Worm (Caenorhabditis elegans) whole organism, L1 larva: ENCODE data around the gene dlc-5.

ENCODE experiments used
- C04F5.9 ChIP-seq: sonication (generic microtip); optimal IDR thresholded peaks from 2 replicates; lab custom pipeline; 2016; ENCODE audit warnings: missing genetic modification characterization, missing compliant biosample characterization
- C16A3.4 ChIP-seq: fragments of 150-350 bp; optimal IDR thresholded peaks from 2 replicates; lab custom pipeline; 2014; ENCODE audit warnings: missing biosample characterization, missing genetic modification characterization
- F16B12.6 ChIP-seq: fragments of 150-350 bp; optimal IDR thresholded peaks from 2 replicates; lab custom pipeline; 2014; ENCODE audit warnings: missing biosample characterization, missing genetic modification characterization
- Y116A8C.19 ChIP-seq: sonication (generic microtip); optimal IDR thresholded peaks from 2 replicates; lab custom pipeline; 2016; ENCODE audit warnings: missing compliant biosample characterization, missing genetic modification characterization, borderline replicate concordance
- aha-1 ChIP-seq: fragments of 150-350 bp; optimal IDR thresholded peaks from 2 replicates; lab custom pipeline; 2014; ENCODE audit warnings: missing biosample characterization, missing genetic modification characterization
- aly-2 ChIP-seq: fragments of 150-350 bp; optimal IDR thresholded peaks from 2 replicates; lab custom pipeline; 2014; ENCODE audit warnings: missing biosample characterization, missing genetic modification characterization
- ceh-63 ChIP-seq: fragments of 200-800 bp; sonication (Bioruptor generic); optimal IDR thresholded peaks from 2 replicates; lab custom pipeline; 2018; ENCODE audit warnings: mild to moderate bottlenecking, missing genetic modification characterization, missing compliant biosample characterization
- ceh-82 ChIP-seq, 3 experiments: fragments of 150-350 bp in 1 of 3; sonication (generic microtip) in 2 of 3; optimal IDR thresholded peaks; 2 replicates each; lab custom pipeline; 2014 to 2017; ENCODE audit warnings: missing biosample characterization in 3 of 3, missing genetic modification characterization in 3 of 3
- ceh-88 ChIP-seq: fragments of 200-800 bp; sonication (Bioruptor generic); IDR thresholded peaks from 2 replicates; pipeline ENCODE4 v1.3.6; 2022; ENCODE audit warnings: missing genetic modification characterization, missing compliant biosample characterization
- ces-1 ChIP-seq: fragments of 150-350 bp; optimal IDR thresholded peaks from 2 replicates; lab custom pipeline; 2014; ENCODE audit warnings: missing biosample characterization, missing genetic modification reagents, missing genetic modification characterization
- dpl-1 ChIP-seq, 3 experiments: fragments of 150-350 bp in 2 of 3; sonication (generic microtip) in 1 of 3; optimal IDR thresholded peaks; 2 replicates each; lab custom pipeline; 2014 to 2017; ENCODE audit warnings: missing biosample characterization in 3 of 3, missing genetic modification characterization in 3 of 3, missing genetic modification reagents in 3 of 3
- dsc-1 ChIP-seq: sonication (generic microtip); optimal IDR thresholded peaks from 2 replicates; lab custom pipeline; 2016; ENCODE audit warnings: mild to moderate bottlenecking, missing genetic modification characterization, missing compliant biosample characterization
- elt-2 ChIP-seq: sonication (generic microtip); optimal IDR thresholded peaks from 2 replicates; lab custom pipeline; 2016; ENCODE audit warnings: missing genetic modification characterization, mild to moderate bottlenecking, inconsistent platforms, missing compliant biosample characterization, missing genetic modification reagents
- fkh-10 ChIP-seq: sonication (generic microtip); optimal IDR thresholded peaks from 2 replicates; lab custom pipeline; 2017; ENCODE audit warnings: missing biosample characterization, missing genetic modification reagents, missing genetic modification characterization
- fkh-8 ChIP-seq: sonication (generic microtip); optimal IDR thresholded peaks from 2 replicates; lab custom pipeline; 2016; ENCODE audit warnings: mild to moderate bottlenecking, missing genetic modification characterization, missing compliant biosample characterization
- hlh-17 ChIP-seq: fragments of 200-800 bp; sonication (Bioruptor generic); optimal IDR thresholded peaks from 2 replicates; lab custom pipeline; 2018; ENCODE audit warnings: missing genetic modification characterization, mild to moderate bottlenecking, missing compliant biosample characterization, moderate library complexity, borderline replicate concordance
- hlh-4 ChIP-seq: sonication (generic microtip); optimal IDR thresholded peaks from 2 replicates; lab custom pipeline; 2016; ENCODE audit warnings: mild to moderate bottlenecking, missing genetic modification characterization, missing compliant biosample characterization
- hpl-2 ChIP-seq: fragments of 150-350 bp; optimal IDR thresholded peaks from 2 replicates; lab custom pipeline; 2014; ENCODE audit warnings: missing biosample characterization, missing genetic modification reagents, missing genetic modification characterization
- irx-1 ChIP-seq: sonication (generic microtip); optimal IDR thresholded peaks from 2 replicates; lab custom pipeline; 2016; ENCODE audit warnings: missing genetic modification characterization, missing compliant biosample characterization
- jun-1 ChIP-seq: fragments of 150-350 bp; optimal IDR thresholded peaks from 2 replicates; lab custom pipeline; 2014; ENCODE audit warnings: missing biosample characterization, missing genetic modification reagents, missing genetic modification characterization
- lin-13 ChIP-seq: fragments of 150-350 bp; optimal IDR thresholded peaks from 2 replicates; lab custom pipeline; 2014; ENCODE audit warnings: missing biosample characterization, missing genetic modification reagents, missing genetic modification characterization
- lin-14 ChIP-seq: fragments of 200-800 bp; sonication (Bioruptor generic); optimal IDR thresholded peaks from 2 replicates; lab custom pipeline; 2018; ENCODE audit warnings: mild to moderate bottlenecking, missing genetic modification characterization, moderate library complexity, missing compliant biosample characterization
- lin-15B ChIP-seq: fragments of 150-350 bp; sonication (generic microtip); optimal IDR thresholded peaks from 3 replicates; lab custom pipeline; 2014; ENCODE audit warnings: missing biosample characterization, missing genetic modification characterization
- lin-35 ChIP-seq, 2 experiments: fragments of 150-350 bp; optimal IDR thresholded peaks; 2 replicates each; lab custom pipeline; 2014; ENCODE audit warnings: missing biosample characterization in 2 of 2, missing genetic modification characterization in 2 of 2, missing genetic modification reagents in 2 of 2
- lin-39 ChIP-seq: fragments of 150-350 bp; optimal IDR thresholded peaks from 2 replicates; lab custom pipeline; 2014; ENCODE audit warnings: missing biosample characterization, missing genetic modification reagents, missing genetic modification characterization
- lsy-2 ChIP-seq, 2 experiments: fragments of 150-350 bp; optimal IDR thresholded peaks; 2 replicates each; lab custom pipeline; 2014; ENCODE audit warnings: missing biosample characterization in 2 of 2, missing genetic modification characterization in 2 of 2
- nhr-28 ChIP-seq: fragments of 150-350 bp; optimal IDR thresholded peaks from 2 replicates; lab custom pipeline; 2014; ENCODE audit warnings: missing biosample characterization, missing genetic modification characterization
- nhr-76 ChIP-seq: sonication (generic microtip); optimal IDR thresholded peaks from 2 replicates; lab custom pipeline; 2017; ENCODE audit warnings: missing biosample characterization, missing genetic modification characterization
- nhr-84 ChIP-seq: sonication (generic microtip); optimal IDR thresholded peaks from 2 replicates; lab custom pipeline; 2017; ENCODE audit warnings: missing biosample characterization, missing genetic modification characterization
- nhr-85 ChIP-seq: sonication (generic microtip); peaks from one replicate; lab custom pipeline; 2016; ENCODE audit warnings: missing genetic modification characterization, inconsistent platforms, missing compliant biosample characterization
- pax-3 ChIP-seq: fragments of 200-800 bp; sonication (Bioruptor generic); optimal IDR thresholded peaks from 2 replicates; lab custom pipeline; 2018; ENCODE audit warnings: mild to moderate bottlenecking, missing genetic modification characterization, moderate library complexity, missing compliant biosample characterization
- rnt-1 ChIP-seq: sonication (generic microtip); optimal IDR thresholded peaks from 2 replicates; lab custom pipeline; 2016; ENCODE audit warnings: mild to moderate bottlenecking, missing genetic modification characterization, moderate library complexity, missing compliant biosample characterization
- skn-1 ChIP-seq: fragments of 150-350 bp; optimal IDR thresholded peaks from 2 replicates; lab custom pipeline; 2014; ENCODE audit warnings: missing biosample characterization, missing genetic modification characterization
- sox-4 ChIP-seq: sonication (generic microtip); optimal IDR thresholded peaks from 2 replicates; lab custom pipeline; 2016; ENCODE audit warnings: missing genetic modification characterization, missing compliant biosample characterization
- swsn-7 ChIP-seq: sonication (generic microtip); optimal IDR thresholded peaks from 2 replicates; lab custom pipeline; 2016; ENCODE audit warnings: missing genetic modification characterization, missing compliant biosample characterization
- tbx-2 ChIP-seq: sonication (generic microtip); optimal IDR thresholded peaks from 2 replicates; lab custom pipeline; 2016; ENCODE audit warnings: missing genetic modification characterization, missing compliant biosample characterization
- tlp-1 ChIP-seq: fragments of 150-350 bp; optimal IDR thresholded peaks from 2 replicates; lab custom pipeline; 2014; ENCODE audit warnings: missing biosample characterization, missing genetic modification characterization
- unc-130 ChIP-seq: fragments of 150-350 bp; optimal IDR thresholded peaks from 2 replicates; lab custom pipeline; 2017; ENCODE audit warnings: missing biosample characterization, missing genetic modification characterization, inconsistent platforms
- unc-62 ChIP-seq: fragments of 150-350 bp; optimal IDR thresholded peaks from 2 replicates; lab custom pipeline; 2014; ENCODE audit warnings: missing biosample characterization, missing genetic modification reagents, missing genetic modification characterization
- zip-4 ChIP-seq: fragments of 200-800 bp; sonication (Bioruptor generic); optimal IDR thresholded peaks from 2 replicates; lab custom pipeline; 2018; ENCODE audit warnings: mild to moderate bottlenecking, missing genetic modification characterization, moderate library complexity, missing compliant biosample characterization
- ztf-4 ChIP-seq: fragments of 150-350 bp; optimal IDR thresholded peaks from 2 replicates; lab custom pipeline; 2014; ENCODE audit warnings: missing biosample characterization, missing genetic modification characterization

The dlc-5 gene

DNA sequence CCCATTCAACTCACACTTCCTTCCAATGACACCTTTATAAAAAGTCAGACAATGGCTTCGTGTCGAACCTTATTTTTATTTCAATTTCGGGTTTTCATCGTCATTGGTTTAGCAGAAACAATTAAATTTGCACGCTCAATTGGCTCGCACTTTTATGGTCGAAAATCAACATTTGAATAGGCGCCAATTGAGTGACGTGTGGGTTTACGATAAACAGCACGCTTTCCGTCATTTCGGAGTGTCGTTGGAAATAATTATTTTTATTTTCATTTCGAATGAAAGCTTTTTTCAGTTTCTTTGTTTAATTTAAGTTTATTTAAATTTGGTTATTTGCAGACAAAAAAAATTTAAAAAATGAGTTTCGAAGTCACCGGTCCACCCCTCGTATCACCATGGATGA lies 22.9 kb upstream of the dlc-5 start, which contains the start of gene exos-2 (continued):
- peak; percentile 76 for TF ChIP-seq nhr-85 (tag; lab: Kevin White, UChicago)
- no peak for TF ChIP-seq aha-1 (tag; lab: Kevin White, UChicago)
- no peak for TF ChIP-seq sox-4
- no peak for TF ChIP-seq unc-62 (GFP tag; lab: Kevin White, UChicago)
- peak; percentile 60 for TF ChIP-seq tbx-2
- peak; percentile 53 for TF ChIP-seq aly-2
- peak; percentile 47 for TF ChIP-seq dsc-1 (tag; lab: Kevin White, UChicago)
- peak; percentile 70 for TF ChIP-seq C16A3.4 (tag; lab: Kevin White, UChicago)
- no peak for TF ChIP-seq lin-14 (GFP tag; lab: Kevin White, UChicago)
- TF ChIP-seq dpl-1 (GFP tag; optimal IDR thresholded peaks at IDR 0.05; lab: Kevin White, UChicago): peak; percentile 95 to 97 (median 96)
- no peak for TF ChIP-seq pax-3 (tag; lab: Kevin White, UChicago)
- TF ChIP-seq ztf-4: no peak
- no peak for TF ChIP-seq Y116A8C.19
- TF ChIP-seq skn-1 (tag; lab: Kevin White, UChicago): peak; percentile 36
- TF ChIP-seq nhr-76 (tag; lab: Kevin White, UChicago): no peak
- peak; percentile 63 for TF ChIP-seq swsn-7 (tag; lab: Kevin White, UChicago)
- TF ChIP-seq irx-1 (tag; lab: Kevin White, UChicago): peak; percentile 41
- peak; percentile 54 for TF ChIP-seq lin-13
- peak; percentile 32; the same call in 1 of the 2 replicates for TF ChIP-seq ceh-88 (GFP tag; lab: Robert Waterston, UW)
- no peak for TF ChIP-seq jun-1 (tag; lab: Kevin White, UChicago)
- TF ChIP-seq zip-4 (GFP tag; lab: Kevin White, UChicago): no peak
- TF ChIP-seq hlh-4: no peak
- TF ChIP-seq rnt-1 (tag; lab: Kevin White, UChicago): peak; percentile 80
- TF ChIP-seq nhr-28 (tag; lab: Kevin White, UChicago): no peak
- TF ChIP-seq ceh-82 (tag; optimal IDR thresholded peaks at IDR 0.05; lab: Kevin White, UChicago): peak; percentile 53 to 75 (median 55)
- TF ChIP-seq tlp-1: no peak
- TF ChIP-seq elt-2 (tag; lab: Kevin White, UChicago): no peak
- TF ChIP-seq hpl-2 (GFP tag; lab: Kevin White, UChicago): no peak
- peak; percentile 61 for TF ChIP-seq F16B12.6 (tag; lab: Kevin White, UChicago)
- TF ChIP-seq ceh-63 (GFP tag; lab: Kevin White, UChicago): no peak
- peak; percentile 19 for TF ChIP-seq C04F5.9 (tag; lab: Kevin White, UChicago)
- no peak for TF ChIP-seq fkh-10 (GFP tag; lab: Kevin White, UChicago)
- no peak for TF ChIP-seq hlh-17 (GFP tag; lab: Kevin White, UChicago)
- TF ChIP-seq lin-15B: peak; percentile 73

ce11 chrIV:6416553-6416952 lies 21.5 kb upstream of the dlc-5 start, which contains the start of gene Y73B6BL.22:
TSS of gene Y73B6BL.22 (minus strand) at chrIV:6416653.
- TF ChIP-seq C04F5.9 (tag; lab: Kevin White, UChicago): no peak
- no peak for TF ChIP-seq lin-39 (tag; lab: Kevin White, UChicago)

ce11 chrIV:6417612-6418011 lies 20.4 kb upstream of the dlc-5 start:
- TF ChIP-seq hpl-2 (GFP tag; lab: Kevin White, UChicago): no peak
- TF ChIP-seq fkh-8 (tag; lab: Kevin White, UChicago): no peak
- no peak for TF ChIP-seq ceh-88 (GFP tag; lab: Robert Waterston, UW)
- TF ChIP-seq unc-130: no peak
- TF ChIP-seq lsy-2 (tag; optimal IDR thresholded peaks at IDR 0.05; lab: Kevin White, UChicago): no peak
- TF ChIP-seq nhr-84 (tag; lab: Kevin White, UChicago): no peak
- TF ChIP-seq hlh-17 (GFP tag; lab: Kevin White, UChicago): no peak
- no peak for TF ChIP-seq nhr-28 (tag; lab: Kevin White, UChicago)
- TF ChIP-seq rnt-1 (tag; lab: Kevin White, UChicago): no peak
- no peak for TF ChIP-seq lin-35 (GFP tag; optimal IDR thresholded peaks at IDR 0.05; lab: Kevin White, UChicago)
- TF ChIP-seq ces-1 (GFP tag; lab: Kevin White, UChicago): no peak
